Worm (Caenorhabditis elegans): ENCODE data around the gene glb-33.

The glb-33 gene

DNA sequence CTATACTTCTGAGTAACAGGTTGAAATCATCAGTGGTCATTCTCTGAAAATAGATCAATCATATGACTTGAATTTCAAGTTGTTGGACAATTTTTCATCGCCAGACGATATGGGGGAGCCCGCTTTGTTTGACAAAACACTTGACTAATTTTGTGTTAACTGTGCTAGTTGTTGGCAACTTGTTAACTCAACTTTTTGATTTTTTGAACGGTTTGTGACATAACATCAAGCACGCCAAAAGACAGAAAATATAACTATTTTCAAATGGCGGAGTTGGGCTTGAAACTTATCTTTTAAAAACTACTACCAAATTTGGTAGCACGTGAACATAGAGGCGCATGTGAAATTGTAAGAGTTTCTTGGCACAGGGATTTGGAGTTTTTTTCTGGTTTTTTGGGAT is 16.0 kb upstream of the glb-33 start:
- TF ChIP-seq hsf-1 (GFP tag; IDR thresholded peaks at IDR 0.05) (no peak), repo-1 (tag; optimal IDR thresholded peaks at IDR 0.05) (no peak), ekl-4 (GFP tag; IDR thresholded peaks at IDR 0.05) (no peak), pbrm-1 (GFP tag; IDR thresholded peaks at IDR 0.05) (no peak), let-526 (GFP tag; IDR thresholded peaks at IDR 0.05) (no peak), ceh-40 (GFP tag; IDR thresholded peaks at IDR 0.05) (no peak), sptf-2 (GFP tag; optimal IDR thresholded peaks at IDR 0.05) (no peak), aptf-3 (GFP tag; IDR thresholded peaks at IDR 0.05) (no peak)

DNA sequence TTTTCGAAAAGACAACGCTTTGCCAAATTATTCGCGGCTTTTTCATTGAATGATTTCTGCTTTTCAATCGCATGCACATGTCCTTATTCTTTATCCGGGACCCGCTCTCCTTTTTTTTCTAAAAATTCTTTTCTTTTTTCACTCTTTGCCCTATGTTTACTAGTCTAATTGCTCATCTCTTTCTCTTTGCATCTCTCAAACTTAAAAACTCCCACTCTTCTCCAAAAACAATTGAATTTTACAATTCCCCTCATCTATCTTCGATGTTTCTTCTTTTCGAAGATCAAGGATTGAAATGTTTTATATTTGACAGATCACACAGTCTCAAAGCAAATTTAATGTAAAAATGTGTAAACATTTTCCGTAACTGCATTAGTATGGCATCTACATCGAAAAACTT is 14.2 kb upstream of the glb-33 start:
- no peak for TF ChIP-seq tbx-9 (tag; optimal IDR thresholded peaks at IDR 0.05; ENCODE audit: borderline replicate concordance)
- TF ChIP-seq ztf-3 (GFP tag; optimal IDR thresholded peaks at IDR 0.05): no peak
- TF ChIP-seq lin-26 (GFP tag; IDR thresholded peaks at IDR 0.05): no peak

DNA sequence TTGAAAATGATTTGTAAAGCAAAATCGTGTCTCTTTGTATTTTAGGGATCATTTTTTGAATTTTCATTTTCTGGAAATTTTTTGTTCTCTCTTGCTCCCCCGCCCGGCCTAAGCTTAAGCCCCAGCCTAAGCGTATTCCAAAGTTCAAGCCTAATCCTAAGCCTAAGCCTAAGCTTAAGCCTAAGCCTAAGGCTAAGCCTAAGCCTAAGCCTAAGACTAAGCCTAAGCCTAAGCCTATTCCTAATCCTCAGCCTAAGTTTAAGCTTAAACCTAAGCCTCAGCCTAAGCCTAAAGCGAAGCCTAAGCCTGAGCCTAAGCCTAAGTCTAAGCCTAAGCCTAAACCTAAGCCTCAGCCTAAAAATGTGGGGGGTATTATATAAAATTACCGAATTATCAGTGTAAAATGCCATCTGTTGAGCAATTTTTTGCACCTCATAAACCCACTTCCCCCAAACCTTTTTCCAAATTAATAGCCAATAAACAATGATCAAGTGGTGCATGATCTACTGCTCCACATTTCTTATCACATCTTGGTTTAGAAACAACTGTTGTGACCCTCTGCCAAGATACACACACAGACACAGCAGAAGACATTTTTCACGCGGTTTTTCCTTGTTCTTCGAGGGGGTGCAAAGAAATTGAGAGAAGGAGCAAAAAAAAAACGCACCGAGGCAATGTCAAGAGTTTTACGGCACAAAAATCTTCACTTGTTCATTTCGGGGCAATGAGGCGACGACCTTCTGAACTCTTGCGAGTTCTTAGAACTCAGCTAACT is 10.5 kb upstream of the glb-33 start:
- TF ChIP-seq T26A5.8 (tag; optimal IDR thresholded peaks at IDR 0.05) (no peak), ama-1 (optimal IDR thresholded peaks at IDR 0.05) (no peak), ama-1 (GFP tag; optimal IDR thresholded peaks at IDR 0.05) (no peak), egrh-3 (GFP tag; IDR thresholded peaks at IDR 0.05) (no peak), cebp-1 (GFP tag; IDR thresholded peaks at IDR 0.05) (no peak), cebp-1 (tag; optimal IDR thresholded peaks at IDR 0.05) (no peak), die-1 (tag; optimal IDR thresholded peaks at IDR 0.05) (no peak), mel-28 (tag; optimal IDR thresholded peaks at IDR 0.05; ENCODE audit: borderline replicate concordance) (no peak), zim-3 (tag; optimal IDR thresholded peaks at IDR 0.05) (no peak), zfh-2 (GFP tag; conservative IDR thresholded peaks at IDR 0.05) (no peak), ceh-100 (GFP tag; IDR thresholded peaks at IDR 0.05) (no peak), K11D2.4 (GFP tag; IDR thresholded peaks at IDR 0.05) (no peak)

ce11 chrV:1342712-1343111 is 9.2 kb upstream of the glb-33 start:
- TF ChIP-seq egl-44 (GFP tag; IDR thresholded peaks at IDR 0.05): no peak
- TF ChIP-seq cebp-2 (GFP tag; IDR thresholded peaks at IDR 0.05): no peak
- TF ChIP-seq nhr-90 (tag; optimal IDR thresholded peaks at IDR 0.05): no peak
- no peak for TF ChIP-seq dpl-1 (GFP tag; optimal IDR thresholded peaks at IDR 0.05)
- no peak for TF ChIP-seq sdz-38 (tag; optimal IDR thresholded peaks at IDR 0.05)
- TF ChIP-seq madf-6 (GFP tag; IDR thresholded peaks at IDR 0.05): no peak
- no peak for TF ChIP-seq aptf-3 (GFP tag; IDR thresholded peaks at IDR 0.05)
- no peak for TF ChIP-seq F49E8.2 (tag; optimal IDR thresholded peaks at IDR 0.05; ENCODE audit: insufficient read depth)
- TF ChIP-seq gei-17 (GFP tag; optimal IDR thresholded peaks at IDR 0.05): no peak

DNA sequence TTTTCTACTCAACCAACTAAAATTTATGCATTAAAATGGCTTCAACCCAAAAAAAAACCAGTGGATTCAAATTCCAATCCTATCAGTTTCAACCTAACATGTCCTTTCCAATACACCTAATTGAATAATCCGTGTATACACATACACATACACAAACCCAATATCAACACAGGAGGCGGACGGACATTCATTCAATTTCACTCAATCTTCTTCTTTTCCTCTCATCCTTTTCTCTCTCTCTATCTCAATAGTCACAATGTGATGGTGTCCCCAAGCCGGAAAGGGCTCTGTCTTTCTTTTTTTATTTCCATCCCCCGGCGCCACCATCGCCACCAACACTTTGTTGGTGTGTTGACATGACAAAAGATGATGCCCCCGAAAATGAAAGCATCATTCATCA is 2.1 kb upstream of the glb-33 start:
- no peak for TF ChIP-seq gei-17 (GFP tag; optimal IDR thresholded peaks at IDR 0.05)
- no peak for TF ChIP-seq snpc-4 (GFP tag; optimal IDR thresholded peaks at IDR 0.05)
- TF ChIP-seq snpc-4 (tag; optimal IDR thresholded peaks at IDR 0.05): no peak
- no peak for TF ChIP-seq sea-2 (GFP tag; IDR thresholded peaks at IDR 0.05)
- TF ChIP-seq Y67H2A.10 (GFP tag; conservative IDR thresholded peaks at IDR 0.05): no peak
- TF ChIP-seq ceh-27 (GFP tag; optimal IDR thresholded peaks at IDR 0.05): no peak

Data from whole organism, young adult.